Fruit fly (Drosophila melanogaster): ENCODE results near the gene CG9356.
A peak's percentile ranks its signal among the peaks of the same experiment; 100 is the strongest.

The CG9356 gene

DNA sequence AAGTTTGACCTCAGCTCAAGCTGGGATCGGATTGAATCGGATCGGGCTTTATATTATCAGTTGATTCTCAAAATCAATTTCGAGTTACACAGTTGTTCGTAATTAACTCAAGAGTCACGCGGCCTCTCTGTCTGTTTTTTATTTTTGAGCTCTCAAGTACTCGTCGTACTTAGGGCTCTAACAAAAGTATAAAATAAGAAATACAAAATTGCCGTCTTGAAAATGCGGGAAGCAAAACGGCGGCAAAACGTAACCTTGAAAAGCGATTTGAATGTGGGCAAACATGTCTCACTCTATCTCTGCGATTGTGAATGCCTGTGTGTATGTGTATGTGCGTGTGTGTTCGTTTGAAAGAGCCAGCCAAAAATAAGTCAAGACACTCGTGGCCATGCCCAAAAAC is 33.5 kb upstream of the CG9356 start:
- no peak for TF ChIP-seq lz (GFP tag; optimal IDR thresholded peaks at IDR 0.05)
- no peak for TF ChIP-seq Ets96B (tag; optimal IDR thresholded peaks at IDR 0.05)
- TF ChIP-seq achi (GFP tag; optimal IDR thresholded peaks at IDR 0.05), result no peak
- TF ChIP-seq CG6276 (GFP tag; optimal IDR thresholded peaks at IDR 0.05), result no peak
- TF ChIP-seq Sox102F (GFP tag; optimal IDR thresholded peaks at IDR 0.05), result no peak
- TF ChIP-seq fd85E (GFP tag; optimal IDR thresholded peaks at IDR 0.05), result no peak
- no peak for TF ChIP-seq Eip75B (GFP tag; optimal IDR thresholded peaks at IDR 0.05)
- no peak for TF ChIP-seq Sox15 (GFP tag; optimal IDR thresholded peaks at IDR 0.05)
- TF ChIP-seq CG11762 (GFP tag; optimal IDR thresholded peaks at IDR 0.05; ENCODE audit: insufficient read depth), result no peak
- TF ChIP-seq ss (GFP tag; optimal IDR thresholded peaks at IDR 0.05), result no peak
- no peak for TF ChIP-seq Hr4 (GFP tag; optimal IDR thresholded peaks at IDR 0.05)

DNA sequence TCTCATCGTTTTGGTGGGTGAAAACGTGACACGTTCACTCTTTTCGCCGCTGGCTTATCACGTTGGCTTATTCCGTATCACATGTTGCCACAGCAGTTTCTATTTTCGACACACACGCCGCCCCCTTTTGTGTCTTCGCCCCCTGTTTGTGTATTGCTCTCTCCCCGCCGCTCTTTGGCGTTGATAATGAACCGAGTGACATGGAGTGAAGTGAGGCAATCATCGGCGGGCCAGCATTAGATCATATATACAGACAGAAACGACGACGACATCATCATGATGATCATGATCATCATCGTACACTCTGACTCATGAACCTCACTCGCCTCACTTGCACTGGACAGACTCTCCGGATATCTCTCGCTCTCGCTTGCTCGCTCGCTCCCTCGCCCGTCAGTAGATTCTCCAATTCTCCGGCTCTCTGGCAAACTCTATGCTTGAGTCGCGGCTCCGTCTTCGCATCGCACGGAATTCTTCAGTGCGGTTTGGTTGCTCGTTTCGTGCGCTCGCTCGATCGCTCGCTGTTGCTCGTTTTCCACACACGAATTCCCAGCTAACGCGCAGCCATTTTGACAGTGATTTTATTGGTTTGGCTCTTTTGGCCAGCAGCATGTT is 32.4 kb upstream of the CG9356 start:
- peak; percentile 61 for TF ChIP-seq svp (GFP tag)
- 0 out of 3 replicates have a peak, but pooled peaks have one; percentile 17 for TF ChIP-seq CG8119 (GFP tag; IDR thresholded peaks at IDR 0.05)
- TF ChIP-seq fkh (GFP tag; optimal IDR thresholded peaks at IDR 0.05), result peak; percentile 63
- no peak for TF ChIP-seq Hr39 (GFP tag; optimal IDR thresholded peaks at IDR 0.05)
- TF ChIP-seq CG15336 (GFP tag; IDR thresholded peaks at IDR 0.05), result peak; percentile 23; the same call in 1 of the 2 replicates
- no peak for TF ChIP-seq CG3919 (GFP tag; optimal IDR thresholded peaks at IDR 0.05)
- 0 out of 3 replicates have a peak, but pooled peaks have one; percentile 12 for TF ChIP-seq CG6163 (GFP tag; IDR thresholded peaks at IDR 0.05)
- TF ChIP-seq vri (GFP tag; optimal IDR thresholded peaks at IDR 0.05), result peak; percentile 80
- no peak for TF ChIP-seq CG11294 (GFP tag; IDR thresholded peaks at IDR 0.05)
- TF ChIP-seq eg (GFP tag; IDR thresholded peaks at IDR 0.05), result peak; percentile 46; the same call in 2 of the 3 replicates
- no peak for TF ChIP-seq Hr38 (GFP tag; optimal IDR thresholded peaks at IDR 0.05)
- no peak for TF ChIP-seq CG4318 (GFP tag; optimal IDR thresholded peaks at IDR 0.05)
- TF ChIP-seq CG8632 (GFP tag; optimal IDR thresholded peaks at IDR 0.05), result no peak
- no peak for TF ChIP-seq CG6792 (GFP tag; optimal IDR thresholded peaks at IDR 0.05)
- no peak for TF ChIP-seq Smox (GFP tag; optimal IDR thresholded peaks at IDR 0.05)

DNA sequence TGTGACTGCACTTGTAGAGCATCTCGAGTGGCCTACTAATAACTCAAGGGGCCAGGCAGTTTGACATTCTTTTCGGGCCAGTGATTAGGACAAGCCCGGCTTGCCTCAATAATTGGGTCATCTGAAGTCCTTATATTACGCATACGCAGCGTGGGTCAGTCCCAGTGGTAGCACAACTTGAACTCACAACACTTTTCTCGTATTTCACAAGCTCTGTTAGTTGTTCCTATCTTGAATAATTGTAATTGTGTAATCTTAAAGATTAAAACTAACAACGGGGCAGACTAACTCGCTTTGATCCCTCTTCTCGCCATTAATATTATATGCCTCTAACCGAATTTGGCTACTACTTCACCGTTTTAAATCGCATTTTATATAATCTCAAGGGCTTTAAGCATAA is 31.8 kb upstream of the CG9356 start:
- TF ChIP-seq fd85E (GFP tag; optimal IDR thresholded peaks at IDR 0.05) (no peak), Ets96B (tag; optimal IDR thresholded peaks at IDR 0.05) (no peak), Hr39 (GFP tag; optimal IDR thresholded peaks at IDR 0.05) (no peak), vri (GFP tag; optimal IDR thresholded peaks at IDR 0.05) (no peak), Eip75B (GFP tag; optimal IDR thresholded peaks at IDR 0.05) (no peak), Sox15 (GFP tag; optimal IDR thresholded peaks at IDR 0.05) (no peak), Eip93F (GFP tag; optimal IDR thresholded peaks at IDR 0.05) (no peak), Gug (GFP tag; IDR thresholded peaks at IDR 0.05) (no peak), CG8119 (GFP tag; IDR thresholded peaks at IDR 0.05) (no peak), achi (GFP tag; optimal IDR thresholded peaks at IDR 0.05) (no peak), fd59A (GFP tag; optimal IDR thresholded peaks at IDR 0.05) (no peak), Ets21C (GFP tag; optimal IDR thresholded peaks at IDR 0.05) (no peak), CG6808 (GFP tag; optimal IDR thresholded peaks at IDR 0.05) (no peak), cyc (GFP tag; optimal IDR thresholded peaks at IDR 0.05) (no peak), CG32006 (GFP tag; optimal IDR thresholded peaks at IDR 0.05) (no peak), CG6276 (GFP tag; optimal IDR thresholded peaks at IDR 0.05) (no peak), eg (GFP tag; IDR thresholded peaks at IDR 0.05) (no peak), Sox102F (GFP tag; optimal IDR thresholded peaks at IDR 0.05) (no peak)

DNA sequence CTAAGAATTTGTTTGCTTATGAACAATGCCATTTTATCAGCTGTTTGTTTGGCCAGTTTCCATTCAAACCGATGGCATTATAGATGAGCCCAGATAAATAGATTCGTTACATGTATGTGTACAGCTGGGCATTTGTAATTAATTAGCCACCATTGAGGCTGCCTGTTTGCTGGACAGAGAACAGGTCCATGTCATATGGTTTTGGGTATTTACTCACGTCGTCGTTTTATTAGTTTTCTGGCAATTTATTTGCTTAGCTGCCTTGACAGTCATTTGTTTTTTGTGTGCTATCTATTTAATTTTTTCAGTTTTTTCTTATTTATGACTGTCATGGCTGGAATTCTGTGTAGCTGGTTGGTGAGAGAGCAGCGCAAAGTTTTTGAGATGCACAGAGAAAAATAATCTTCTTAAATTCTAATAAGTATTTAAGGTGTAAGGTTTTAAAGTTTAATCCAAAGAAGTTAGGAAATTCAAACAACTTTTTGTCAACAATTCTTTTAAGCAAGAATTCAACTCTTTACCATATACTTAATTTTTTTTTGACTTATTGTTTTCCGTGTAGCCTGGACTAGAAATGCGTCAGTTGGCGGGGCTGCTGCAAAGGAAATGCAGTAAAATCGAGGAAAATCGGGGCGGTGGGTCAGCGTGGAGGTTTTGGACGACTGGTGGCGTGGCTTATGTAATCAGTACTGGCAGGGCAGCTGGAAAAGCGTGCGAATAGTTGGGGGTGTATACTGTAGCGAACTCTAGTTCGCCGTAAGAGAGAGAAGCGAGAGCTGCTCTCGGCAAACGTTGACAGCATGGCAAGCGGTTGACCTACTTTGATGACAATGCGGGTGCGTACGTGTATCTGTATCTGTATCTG is 30.7 kb upstream of the CG9356 start:
- TF ChIP-seq eg (GFP tag; IDR thresholded peaks at IDR 0.05) (peak; percentile 95), Gug (GFP tag; IDR thresholded peaks at IDR 0.05) (peak; percentile 84), CG32006 (GFP tag; optimal IDR thresholded peaks at IDR 0.05) (peak; percentile 85), CG8319 (GFP tag; optimal IDR thresholded peaks at IDR 0.05) (no peak), Met (GFP tag; optimal IDR thresholded peaks at IDR 0.05) (no peak), dac (GFP tag; optimal IDR thresholded peaks at IDR 0.05) (peak; percentile 63), Ets96B (tag; optimal IDR thresholded peaks at IDR 0.05) (peak; percentile 40), fd59A (GFP tag; optimal IDR thresholded peaks at IDR 0.05) (peak; percentile 3), CG34406 (GFP tag; optimal IDR thresholded peaks at IDR 0.05) (peak; percentile 17), acj6 (GFP tag; optimal IDR thresholded peaks at IDR 0.05) (peak; percentile 48), Smox (GFP tag; optimal IDR thresholded peaks at IDR 0.05) (no peak), fkh (GFP tag; optimal IDR thresholded peaks at IDR 0.05) (peak; percentile 89), CG15336 (GFP tag; IDR thresholded peaks at IDR 0.05) (peak; percentile 93), net (GFP tag; optimal IDR thresholded peaks at IDR 0.05) (peak; percentile 74), lz (GFP tag; optimal IDR thresholded peaks at IDR 0.05) (no peak), CG11902 (GFP tag; optimal IDR thresholded peaks at IDR 0.05) (no peak), vri (GFP tag; optimal IDR thresholded peaks at IDR 0.05) (peak; percentile 4), CG6792 (GFP tag; optimal IDR thresholded peaks at IDR 0.05) (peak; percentile 38), CG16779 (tag; optimal IDR thresholded peaks at IDR 0.05) (peak; percentile 38), Hr4 (GFP tag; optimal IDR thresholded peaks at IDR 0.05) (no peak), cyc (GFP tag; optimal IDR thresholded peaks at IDR 0.05) (peak; percentile 28)

All from whole organism, prepupa.